Worm (Caenorhabditis elegans) whole organism, L4 larva: ENCODE measurements around the gene puf-11.

Experiments used
- F44E2.7 ChIP-seq: fragments of 200-800 bp; sonication (Bioruptor generic); IDR thresholded peaks from 2 replicates; pipeline ENCODE4 v2.1.2; 2022; ENCODE audit warnings: missing genetic modification characterization, missing compliant biosample characterization
- Y105C5A.15 ChIP-seq: fragments of 200-800 bp; sonication (Bioruptor generic); IDR thresholded peaks from 2 replicates; pipeline ENCODE4 v1.3.6; 2022; ENCODE audit warnings: missing genetic modification characterization, missing compliant biosample characterization
- ama-1 ChIP-seq: fragments of 150-350 bp; optimal IDR thresholded peaks from 2 replicates; lab custom pipeline; 2014; ENCODE audit warnings: inconsistent platforms, mixed read lengths
- ceh-82 ChIP-seq: sonication (generic microtip); optimal IDR thresholded peaks from 2 replicates; lab custom pipeline; 2017; ENCODE audit warnings: missing biosample characterization, missing genetic modification characterization
- lin-13 ChIP-seq: fragments of 150-350 bp; optimal IDR thresholded peaks from 2 replicates; lab custom pipeline; 2014; ENCODE audit warnings: missing biosample characterization, missing genetic modification reagents, missing genetic modification characterization
- nhr-28 ChIP-seq: fragments of 150-350 bp; optimal IDR thresholded peaks from 2 replicates; lab custom pipeline; 2014; ENCODE audit warnings: missing biosample characterization, missing genetic modification characterization
- pha-4 ChIP-seq, 2 experiments: fragments of 150-350 bp in 1 of 2; fragments of 200-800 bp in 1 of 2; sonication (Bioruptor generic) in 1 of 2; IDR thresholded peaks in 1 of 2; optimal IDR thresholded peaks in 1 of 2; 2 replicates each; pipeline versions ENCODE4 v1.3.6 to Lab custom; 2014 to 2022; ENCODE audit warnings: missing genetic modification characterization in 2 of 2, missing genetic modification reagents in 2 of 2, missing biosample characterization in 1 of 2, missing compliant biosample characterization in 1 of 2
- spr-1 ChIP-seq: sonication (generic microtip); optimal IDR thresholded peaks from 2 replicates; lab custom pipeline; 2016; ENCODE audit warnings: mild to moderate bottlenecking, missing genetic modification characterization, missing compliant biosample characterization
- unc-130 ChIP-seq: sonication (generic microtip); optimal IDR thresholded peaks from 2 replicates; lab custom pipeline; 2016; ENCODE audit warnings: missing genetic modification reagents, missing genetic modification characterization, missing compliant biosample characterization
- unc-39 ChIP-seq: sonication (generic microtip); optimal IDR thresholded peaks from 2 replicates; lab custom pipeline; 2017; ENCODE audit warnings: missing biosample characterization, missing genetic modification characterization
- zag-1 ChIP-seq: fragments of 150-350 bp; optimal IDR thresholded peaks from 2 replicates; lab custom pipeline; 2014; ENCODE audit warnings: missing biosample characterization, missing genetic modification characterization

DNA sequence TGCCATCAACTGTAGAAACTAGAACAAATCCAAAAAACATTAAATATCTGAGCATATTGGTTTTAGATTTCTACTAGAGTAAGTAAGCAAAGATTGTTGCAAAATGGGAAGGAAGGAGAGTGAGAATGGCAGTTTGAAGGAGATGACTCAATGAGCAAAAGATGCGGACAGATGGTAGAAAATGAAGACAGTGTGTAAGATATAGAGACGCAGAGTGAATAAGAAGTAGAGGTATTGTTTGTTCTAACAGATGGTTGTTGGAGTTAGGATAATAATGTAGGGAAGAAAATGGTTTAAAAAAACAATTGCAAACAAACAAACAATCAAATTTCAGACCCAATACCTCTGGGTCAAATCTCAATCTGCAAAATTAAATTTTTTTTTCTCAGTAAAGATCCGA, 49.8 kb downstream of the puf-11 start, which contains the start of gene tmed-13:
- TF ChIP-seq unc-39 (tag; lab: Kevin White, UChicago), result no peak
- no peak for TF ChIP-seq pha-4 (GFP tag; IDR thresholded peaks at IDR 0.05; lab: Robert Waterston, UW)
- no peak for TF ChIP-seq pha-4 (tag; optimal IDR thresholded peaks at IDR 0.05; lab: Kevin White, UChicago)
- TF ChIP-seq lin-13, result no peak
- no peak for TF ChIP-seq spr-1 (tag; lab: Kevin White, UChicago)
- TF ChIP-seq Y105C5A.15 (GFP tag; lab: Robert Waterston, UW), result no peak
- no peak for TF ChIP-seq ama-1 (lab: Kevin White, UChicago)
- TF ChIP-seq unc-130 (GFP tag; lab: Kevin White, UChicago), result no peak
- TF ChIP-seq nhr-28 (tag; lab: Kevin White, UChicago), result no peak
- no peak for TF ChIP-seq ceh-82 (tag; lab: Kevin White, UChicago)
- TF ChIP-seq zag-1 (tag; lab: Kevin White, UChicago), result no peak
- no peak for TF ChIP-seq F44E2.7 (GFP tag; lab: Robert Waterston, UW)
